Worm (Caenorhabditis elegans): ENCODE data around the gene C03A3.1.
A peak's percentile ranks its signal among the peaks of the same experiment; 100 is the strongest.

ce11 chrX:11208788-11209187 is 48.4 kb upstream of the C03A3.1 start, which contains the start of gene C34F6.5:
- TF ChIP-seq nhr-11 (tag; optimal IDR thresholded peaks at IDR 0.05) (no peak), ceh-2 (tag; optimal IDR thresholded peaks at IDR 0.05) (no peak), ceh-48 (tag; optimal IDR thresholded peaks at IDR 0.05) (peak; percentile 26), ama-1 (optimal IDR thresholded peaks at IDR 0.05) (no peak), tbx-7 (tag; optimal IDR thresholded peaks at IDR 0.05) (no peak), ets-4 (tag; optimal IDR thresholded peaks at IDR 0.05) (no peak), ceh-9 (tag; optimal IDR thresholded peaks at IDR 0.05) (no peak), gmeb-2 (tag; optimal IDR thresholded peaks at IDR 0.05) (no peak), fkh-10 (GFP tag; optimal IDR thresholded peaks at IDR 0.05) (no peak), pha-2 (tag; optimal IDR thresholded peaks at IDR 0.05) (no peak), tbx-2 (tag; optimal IDR thresholded peaks at IDR 0.05) (no peak)
